Fruit fly (Drosophila melanogaster) whole organism, embryonic: Measurements from ENCODE around the gene Nle.

Experiments used
- Ada2b ChIP-seq: fragments of 200-800 bp; sonication (Bioruptor generic); IDR thresholded peaks from 2 replicates; pipeline ENCODE4 v1.3.6; 2022; ENCODE audit warnings: missing biosample characterization, missing genetic modification characterization
- Atf-2 ChIP-seq: fragments of 200-800 bp; sonication (Bioruptor generic); optimal IDR thresholded peaks from 2 replicates; lab custom pipeline; 2016; ENCODE audit warnings: missing biosample characterization, missing genetic modification characterization
- BEAF-32 ChIP-seq: fragments of 200-800 bp; sonication (Bioruptor generic); optimal IDR thresholded peaks from 3 replicates; lab custom pipeline; 2017; ENCODE audit warnings: missing biosample characterization, missing genetic modification characterization, mild to moderate bottlenecking, moderate library complexity, missing genetic modification reagents
- Blimp-1 ChIP-seq: fragments of 200-800 bp; sonication (Bioruptor generic); optimal IDR thresholded peaks from 3 replicates; lab custom pipeline; 2018; ENCODE audit warnings: missing biosample characterization, missing genetic modification characterization, mild to moderate bottlenecking, moderate library complexity, missing genetic modification reagents
- CG10543 ChIP-seq: fragments of 200-800 bp; sonication (Bioruptor generic); optimal IDR thresholded peaks from 3 replicates; lab custom pipeline; 2017; ENCODE audit warnings: missing biosample characterization, mild to moderate bottlenecking, missing genetic modification characterization, moderate library complexity
- CG10565 ChIP-seq: fragments of 200-800 bp; sonication (Bioruptor generic); optimal IDR thresholded peaks from 3 replicates; lab custom pipeline; 2016; ENCODE audit warnings: missing biosample characterization, mild to moderate bottlenecking, missing genetic modification characterization
- CG11093 ChIP-seq: fragments of 200-800 bp; sonication (Bioruptor generic); IDR thresholded peaks from 3 replicates; pipeline ENCODE4 v1.3.6; 2022; ENCODE audit warnings: missing biosample characterization, missing genetic modification characterization
- CG12299 ChIP-seq: fragments of 200-800 bp; sonication (Bioruptor generic); optimal IDR thresholded peaks from 2 replicates; lab custom pipeline; 2018; ENCODE audit warnings: missing biosample characterization, mild to moderate bottlenecking, missing genetic modification characterization
- CG14441 ChIP-seq: fragments of 200-800 bp; sonication (Bioruptor generic); IDR thresholded peaks from 2 replicates; pipeline ENCODE4 v1.3.6; 2022; ENCODE audit warnings: missing biosample characterization, missing genetic modification characterization
- CG17612 ChIP-seq: fragments of 200-800 bp; sonication (Bioruptor generic); IDR thresholded peaks from 2 replicates; pipeline ENCODE4 v1.3.6; 2022; ENCODE audit warnings: missing biosample characterization, missing genetic modification characterization
- CG17912 ChIP-seq: fragments of 200-800 bp; sonication (Bioruptor generic); optimal IDR thresholded peaks from 2 replicates; lab custom pipeline; 2018; ENCODE audit warnings: missing biosample characterization, mild to moderate bottlenecking, missing genetic modification characterization
- CG18619 ChIP-seq: fragments of 200-800 bp; sonication (Bioruptor generic); optimal IDR thresholded peaks from 3 replicates; lab custom pipeline; 2017; ENCODE audit warnings: missing biosample characterization, mild to moderate bottlenecking, missing genetic modification characterization
- CG2889 ChIP-seq: fragments of 200-800 bp; sonication (Bioruptor generic); IDR thresholded peaks from 3 replicates; pipeline ENCODE4 v1.3.6; 2022; ENCODE audit warnings: missing biosample characterization, missing genetic modification characterization
- CG31224 ChIP-seq: fragments of 200-800 bp; sonication (Bioruptor generic); IDR thresholded peaks from 2 replicates; pipeline ENCODE4 v1.3.6; 2022; ENCODE audit warnings: missing biosample characterization, missing genetic modification characterization
- CG31365 ChIP-seq: fragments of 200-800 bp; sonication (Bioruptor generic); optimal IDR thresholded peaks from 2 replicates; lab custom pipeline; 2018; ENCODE audit warnings: missing biosample characterization, mild to moderate bottlenecking, missing genetic modification characterization
- CG3281 ChIP-seq: fragments of 200-800 bp; sonication (Bioruptor generic); optimal IDR thresholded peaks from 3 replicates; lab custom pipeline; 2017; ENCODE audit warnings: missing biosample characterization, mild to moderate bottlenecking, missing genetic modification characterization
- CG42726 ChIP-seq: fragments of 200-800 bp; sonication (Bioruptor generic); IDR thresholded peaks from 2 replicates; pipeline ENCODE4 v1.3.6; 2022; ENCODE audit warnings: missing biosample characterization, missing genetic modification characterization; ENCODE audit not compliant: partially characterized antibody
- CG7963 ChIP-seq: fragments of 200-800 bp; sonication (Bioruptor generic); IDR thresholded peaks from 3 replicates; pipeline ENCODE4 v1.3.6; 2022; ENCODE audit warnings: missing biosample characterization, missing genetic modification characterization; ENCODE audit not compliant: partially characterized antibody
- CG8359 ChIP-seq: fragments of 200-800 bp; sonication (Bioruptor generic); optimal IDR thresholded peaks from 2 replicates; lab custom pipeline; 2017; ENCODE audit warnings: missing biosample characterization, mild to moderate bottlenecking, missing genetic modification characterization, borderline replicate concordance
- CG9817 ChIP-seq: fragments of 200-800 bp; sonication (Bioruptor generic); optimal IDR thresholded peaks from 2 replicates; lab custom pipeline; 2018; ENCODE audit warnings: missing biosample characterization, mild to moderate bottlenecking, missing genetic modification characterization, moderate library complexity
- Chrac-16 ChIP-seq: fragments of 200-800 bp; sonication (Bioruptor generic); optimal IDR thresholded peaks from 3 replicates; lab custom pipeline; 2016; ENCODE audit warnings: missing biosample characterization, missing genetic modification characterization
- Doc2 ChIP-seq: fragments of 200-800 bp; sonication (Bioruptor generic); IDR thresholded peaks from 2 replicates; pipeline ENCODE4 v1.3.6; 2022; ENCODE audit warnings: missing biosample characterization, missing genetic modification characterization
- Dp ChIP-seq: fragments of 200-800 bp; sonication (Bioruptor generic); optimal IDR thresholded peaks from 2 replicates; lab custom pipeline; 2018; ENCODE audit warnings: missing biosample characterization, mild to moderate bottlenecking, missing genetic modification characterization, moderate library complexity
- ERR ChIP-seq: fragments of 200-800 bp; sonication (Bioruptor generic); optimal IDR thresholded peaks from 2 replicates; lab custom pipeline; 2016; ENCODE audit warnings: missing biosample characterization, missing genetic modification characterization
- H15 ChIP-seq: fragments of 200-800 bp; sonication (Bioruptor generic); IDR thresholded peaks from 3 replicates; pipeline ENCODE4 v1.3.6; 2022; ENCODE audit warnings: missing biosample characterization, missing genetic modification characterization
- Ravus ChIP-seq: fragments of 200-800 bp; sonication (Bioruptor generic); IDR thresholded peaks from 2 replicates; pipeline ENCODE4 v1.3.6; 2022; ENCODE audit warnings: missing biosample characterization, missing genetic modification characterization
- Stat92E ChIP-seq, 3 experiments: fragments of >200 bp in 2 of 3; fragments of 200-800 bp in 1 of 3; sonication (Bioruptor generic) in 1 of 3; optimal IDR thresholded peaks; 2 replicates each; lab custom pipeline; 2017 to 2019; ENCODE audit warnings: missing biosample characterization in 3 of 3, missing genetic modification characterization in 3 of 3, mild to moderate bottlenecking in 1 of 3, moderate library complexity in 1 of 3
- Xrp1 ChIP-seq: fragments of 200-800 bp; sonication (Bioruptor generic); IDR thresholded peaks from 2 replicates; pipeline ENCODE4 v1.3.6; 2022; ENCODE audit warnings: missing biosample characterization, missing genetic modification characterization
- ab ChIP-seq: fragments of 200-800 bp; sonication (Bioruptor generic); optimal IDR thresholded peaks from 2 replicates; lab custom pipeline; 2016; ENCODE audit warnings: missing biosample characterization, missing genetic modification characterization
- aop ChIP-seq: fragments of 200-800 bp; sonication (Bioruptor generic); IDR thresholded peaks from 2 replicates; pipeline ENCODE4 v1.3.6; 2022; ENCODE audit warnings: missing biosample characterization, missing genetic modification characterization
- chn ChIP-seq: fragments of 200-800 bp; sonication (Bioruptor generic); optimal IDR thresholded peaks from 2 replicates; lab custom pipeline; 2016; ENCODE audit warnings: missing biosample characterization, missing genetic modification characterization
- dmrt11E ChIP-seq: fragments of 200-800 bp; sonication (Bioruptor generic); optimal IDR thresholded peaks from 3 replicates; lab custom pipeline; 2018; ENCODE audit warnings: missing biosample characterization, mild to moderate bottlenecking, missing genetic modification characterization, moderate library complexity
- dmrt99B ChIP-seq: fragments of 200-800 bp; sonication (Bioruptor generic); optimal IDR thresholded peaks from 2 replicates; lab custom pipeline; 2018; ENCODE audit warnings: missing biosample characterization, mild to moderate bottlenecking, missing genetic modification characterization, moderate library complexity
- exex ChIP-seq: fragments of 200-800 bp; sonication (Bioruptor generic); optimal IDR thresholded peaks from 4 replicates; lab custom pipeline; 2018; ENCODE audit warnings: missing biosample characterization, mild to moderate bottlenecking, missing genetic modification characterization, moderate library complexity
- fu2 ChIP-seq: fragments of 200-800 bp; sonication (Bioruptor generic); optimal IDR thresholded peaks from 2 replicates; lab custom pipeline; 2016; ENCODE audit warnings: missing biosample characterization, missing genetic modification characterization
- hkb ChIP-seq, 2 experiments: fragments of 200-800 bp in 1 of 2; fragments of >200 bp in 1 of 2; sonication (Bioruptor generic) in 1 of 2; IDR thresholded peaks in 1 of 2; optimal IDR thresholded peaks in 1 of 2; 2 replicates each; pipeline versions ENCODE4 v1.3.6 to Lab custom; 2017 to 2022; ENCODE audit warnings: missing biosample characterization in 1 of 2, missing genetic modification characterization in 1 of 2
- insv ChIP-seq, 2 experiments: fragments of 200-800 bp; sonication (Bioruptor generic); optimal IDR thresholded peaks; 3 replicates each; lab custom pipeline; 2016 to 2018; ENCODE audit warnings: missing biosample characterization in 2 of 2, missing genetic modification characterization in 2 of 2
- luna ChIP-seq: fragments of 200-800 bp; sonication (Bioruptor generic); optimal IDR thresholded peaks from 2 replicates; lab custom pipeline; 2016; ENCODE audit warnings: missing biosample characterization, missing genetic modification characterization
- mirr ChIP-seq: fragments of 200-800 bp; sonication (Bioruptor generic); optimal IDR thresholded peaks from 3 replicates; lab custom pipeline; 2018; ENCODE audit warnings: missing biosample characterization, mild to moderate bottlenecking, missing genetic modification characterization
- mld ChIP-seq: fragments of 200-800 bp; sonication (Bioruptor generic); IDR thresholded peaks from 3 replicates; pipeline ENCODE4 v1.3.6; 2022; ENCODE audit warnings: missing biosample characterization, missing genetic modification characterization; ENCODE audit not compliant: partially characterized antibody
- peb ChIP-seq: fragments of 200-800 bp; sonication (Bioruptor generic); IDR thresholded peaks from 2 replicates; pipeline ENCODE4 v1.3.6; 2022; ENCODE audit warnings: missing biosample characterization, missing genetic modification characterization
- pho ChIP-seq: fragments of 200-800 bp; sonication (Bioruptor generic); optimal IDR thresholded peaks from 2 replicates; lab custom pipeline; 2016; ENCODE audit warnings: missing biosample characterization, missing genetic modification characterization
- pzg ChIP-seq: fragments of 200-800 bp; sonication (Bioruptor generic); optimal IDR thresholded peaks from 3 replicates; lab custom pipeline; 2018; ENCODE audit warnings: missing biosample characterization, mild to moderate bottlenecking, missing genetic modification characterization, moderate library complexity
- scrt ChIP-seq: fragments of 200-800 bp; sonication (Bioruptor generic); optimal IDR thresholded peaks from 2 replicates; lab custom pipeline; 2018; ENCODE audit warnings: missing biosample characterization, mild to moderate bottlenecking, missing genetic modification characterization, moderate library complexity
- sens ChIP-seq: fragments of 200-800 bp; sonication (Bioruptor generic); peaks from one replicate; lab custom pipeline; 2016; ENCODE audit warnings: missing biosample characterization, missing genetic modification characterization
- seq ChIP-seq: fragments of 200-800 bp; sonication (Bioruptor generic); IDR thresholded peaks from 2 replicates; pipeline ENCODE4 v1.3.6; 2022; ENCODE audit warnings: missing biosample characterization, missing genetic modification characterization
- slbo ChIP-seq: fragments of 200-800 bp; sonication (Bioruptor generic); IDR thresholded peaks from 2 replicates; pipeline ENCODE4 v1.3.6; 2022; ENCODE audit warnings: missing biosample characterization, missing genetic modification characterization
- sob ChIP-seq: fragments of 200-800 bp; sonication (Bioruptor generic); IDR thresholded peaks from 2 replicates; pipeline ENCODE4 v1.3.6; 2022; ENCODE audit warnings: missing biosample characterization, missing genetic modification characterization
- ttk ChIP-seq: fragments of 200-800 bp; sonication (Bioruptor generic); IDR thresholded peaks from 2 replicates; pipeline ENCODE4 v2.1.2; 2022; ENCODE audit warnings: missing biosample characterization, missing genetic modification characterization
- vnd ChIP-seq: fragments of 200-800 bp; sonication (Bioruptor generic); IDR thresholded peaks from 3 replicates; pipeline ENCODE4 v1.3.6; 2022; ENCODE audit warnings: missing biosample characterization, missing genetic modification characterization; ENCODE audit not compliant: partially characterized antibody
- yki ChIP-seq: fragments of >200 bp; optimal IDR thresholded peaks from 3 replicates; lab custom pipeline; 2018

Nle gene

dm6 chr2L:530245-530644, 37.7 kb downstream of the Nle start (continued):
- TF ChIP-seq CG14441 (GFP tag; lab: Robert Waterston, UW) (no peak), Atf-2 (no peak), Blimp-1 (GFP tag; lab: Kevin White, UChicago) (no peak), mirr (GFP tag; lab: Kevin White, UChicago) (no peak), chn (no peak), CG17912 (no peak), fu2 (GFP tag; lab: Kevin White, UChicago) (no peak), ab (GFP tag; lab: Kevin White, UChicago) (no peak), CG7963 (GFP tag; lab: Robert Waterston, UW) (no peak), peb (GFP tag; lab: Robert Waterston, UW) (no peak), ERR (GFP tag; lab: Kevin White, UChicago) (no peak), CG3281 (GFP tag; lab: Kevin White, UChicago) (no peak), dmrt11E (tag; lab: Kevin White, UChicago) (no peak), aop (GFP tag; lab: Robert Waterston, UW) (no peak), seq (GFP tag; lab: Robert Waterston, UW) (no peak), CG31224 (no peak), CG2889 (GFP tag; lab: Robert Waterston, UW) (0 out of 3 replicates have a peak, but pooled peaks have one; percentile 28), Ravus (GFP tag; lab: Robert Waterston, UW) (no peak), CG31365 (no peak), pzg (GFP tag; lab: Kevin White, UChicago) (no peak), CG10565 (GFP tag; lab: Kevin White, UChicago) (no peak), insv (GFP tag; optimal IDR thresholded peaks at IDR 0.05; lab: Kevin White, UChicago) (no peak), dmrt99B (tag; lab: Kevin White, UChicago) (peak; percentile 35), scrt (no peak), Chrac-16 (peak; percentile 19), Ada2b (GFP tag; lab: Robert Waterston, UW) (no peak), sens (GFP tag; lab: Kevin White, UChicago) (peak; percentile 80), luna (GFP tag; lab: Kevin White, UChicago) (no peak), CG8359 (no peak), Xrp1 (GFP tag; lab: Robert Waterston, UW) (peak; percentile 48; the same call in 1 of the 2 replicates), CG17612 (GFP tag; lab: Robert Waterston, UW) (no peak), sob (GFP tag; lab: Robert Waterston, UW) (no peak), vnd (GFP tag; lab: Robert Waterston, UW) (no peak), CG11093 (GFP tag; lab: Robert Waterston, UW) (0 out of 3 replicates have a peak, but pooled peaks have one; percentile 24), yki (lab: Kevin White, UChicago) (no peak), CG42726 (no peak), slbo (peak; percentile 44; the same call in 1 of the 2 replicates), BEAF-32 (GFP tag; lab: Kevin White, UChicago) (no peak), Dp (GFP tag; lab: Kevin White, UChicago) (no peak), hkb (optimal IDR thresholded peaks at IDR 0.05; lab: Kevin White, UChicago) (no peak), hkb (GFP tag; IDR thresholded peaks at IDR 0.05; lab: Robert Waterston, UW) (0 out of 2 replicates have a peak, but pooled peaks have one; percentile 21), CG10543 (GFP tag; lab: Kevin White, UChicago) (no peak), CG9817 (tag; lab: Kevin White, UChicago) (no peak), CG18619 (GFP tag; lab: Kevin White, UChicago) (no peak), pho (GFP tag; lab: Kevin White, UChicago) (no peak), H15 (no peak), exex (tag; lab: Kevin White, UChicago) (no peak), Stat92E (GFP tag; optimal IDR thresholded peaks at IDR 0.05; lab: Kevin White, UChicago) (no peak), CG12299 (tag; lab: Kevin White, UChicago) (no peak), Doc2 (GFP tag; lab: Robert Waterston, UW) (no peak), mld (no peak), ttk (no peak)
